Fruit fly (Drosophila melanogaster): ENCODE measurements around the gene CG17029.

CG17029 gene

DNA sequence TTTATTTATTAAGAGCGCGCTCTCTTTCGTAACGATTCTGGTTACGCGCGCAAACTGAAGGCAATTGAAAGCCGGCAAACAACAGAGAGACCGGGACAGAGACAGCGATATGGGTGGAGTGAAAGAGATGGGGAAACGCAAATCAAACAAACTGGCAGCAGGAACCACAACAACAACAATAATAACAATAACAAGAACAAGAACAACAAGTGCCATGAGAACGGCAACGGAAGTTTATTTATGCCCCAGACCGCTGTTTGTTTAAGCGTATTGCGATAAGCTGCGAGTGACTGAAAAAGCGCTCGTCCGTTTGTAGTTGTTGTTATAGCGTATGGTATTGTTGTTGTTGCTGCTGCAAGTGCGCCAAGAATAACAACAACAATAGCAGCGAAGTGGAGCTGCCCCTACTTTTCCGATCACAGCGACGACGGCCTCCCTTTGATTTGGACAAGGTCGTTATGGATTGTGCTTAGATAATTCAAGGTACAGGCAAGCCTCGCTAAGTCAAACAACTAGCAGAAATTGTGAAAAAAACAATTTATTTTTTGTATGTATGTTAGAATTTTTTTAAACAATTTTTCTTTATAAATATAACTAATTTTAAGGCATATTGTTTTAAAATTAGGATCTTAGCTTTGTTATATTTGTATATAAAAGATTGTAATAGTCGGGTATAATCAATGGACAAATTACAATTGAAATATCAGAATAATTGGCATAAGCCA, 49.6 kb downstream of the CG17029 start:
- TF ChIP-seq kay (GFP tag; ENCODE audit: borderline replicate concordance) (no peak), Mnt (GFP tag; optimal IDR thresholded peaks at IDR 0.05) (no peak), ovo (GFP tag; optimal IDR thresholded peaks at IDR 0.05) (peak; percentile 68), pad (GFP tag; optimal IDR thresholded peaks at IDR 0.05) (no peak), CG12768 (GFP tag; optimal IDR thresholded peaks at IDR 0.05) (peak; percentile 53), CG33017 (tag; optimal IDR thresholded peaks at IDR 0.05) (no peak), CG7101 (tag; optimal IDR thresholded peaks at IDR 0.05) (peak; percentile 40), tj (GFP tag; optimal IDR thresholded peaks at IDR 0.05) (no peak), CG14711 (tag; optimal IDR thresholded peaks at IDR 0.05) (no peak), toe (GFP tag; optimal IDR thresholded peaks at IDR 0.05) (no peak), CG7045 (GFP tag; optimal IDR thresholded peaks at IDR 0.05) (no peak), Hr96 (GFP tag; optimal IDR thresholded peaks at IDR 0.05) (peak; percentile 13), bab1 (GFP tag; optimal IDR thresholded peaks at IDR 0.05) (no peak), cic (GFP tag; optimal IDR thresholded peaks at IDR 0.05) (peak; percentile 95), CG5204 (GFP tag; optimal IDR thresholded peaks at IDR 0.05) (no peak), Crg-1 (GFP tag; optimal IDR thresholded peaks at IDR 0.05) (peak; percentile 35), CG1620 (GFP tag; optimal IDR thresholded peaks at IDR 0.05) (no peak), cnc (optimal IDR thresholded peaks at IDR 0.05) (no peak), Clk (GFP tag; optimal IDR thresholded peaks at IDR 0.05) (no peak), CG11617 (GFP tag; optimal IDR thresholded peaks at IDR 0.05) (no peak)

DNA sequence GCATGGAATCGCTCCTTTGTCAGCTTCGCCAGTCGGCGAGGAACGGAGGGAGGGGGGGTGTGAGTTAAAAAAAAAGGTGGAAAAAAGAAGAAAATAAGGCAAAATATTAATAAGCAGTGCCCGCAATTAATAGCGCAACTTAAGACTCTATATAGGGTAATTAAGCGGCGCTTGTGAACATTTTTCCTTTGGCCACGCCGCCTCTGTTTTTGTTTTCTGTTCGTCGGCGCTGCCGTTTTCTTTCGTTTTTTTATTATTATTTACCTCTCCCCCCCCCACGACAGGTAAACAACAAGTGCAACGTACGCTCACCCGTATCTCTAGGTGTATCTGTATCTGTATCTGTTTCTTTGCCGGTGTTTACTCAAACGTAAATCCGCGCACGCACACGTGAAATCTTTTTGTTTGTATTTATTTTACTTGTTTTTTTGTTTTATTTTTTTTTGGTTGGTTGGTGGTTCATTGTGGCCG, 50.5 kb downstream of the CG17029 start:
- no peak for TF ChIP-seq cnc (optimal IDR thresholded peaks at IDR 0.05)
- peak; percentile 20 for TF ChIP-seq CG12768 (GFP tag; optimal IDR thresholded peaks at IDR 0.05)
- TF ChIP-seq CG33017 (tag; optimal IDR thresholded peaks at IDR 0.05) = peak; percentile 18
- no peak for TF ChIP-seq CG1620 (GFP tag; optimal IDR thresholded peaks at IDR 0.05)
- peak; percentile 80 for TF ChIP-seq cic (GFP tag; optimal IDR thresholded peaks at IDR 0.05)
- TF ChIP-seq Crg-1 (GFP tag; optimal IDR thresholded peaks at IDR 0.05) = no peak
- TF ChIP-seq Hr96 (GFP tag; optimal IDR thresholded peaks at IDR 0.05) = no peak
- TF ChIP-seq Mnt (GFP tag; optimal IDR thresholded peaks at IDR 0.05) = no peak
- no peak for TF ChIP-seq CG5204 (GFP tag; optimal IDR thresholded peaks at IDR 0.05)
- peak; percentile 15 for TF ChIP-seq toe (GFP tag; optimal IDR thresholded peaks at IDR 0.05)
- no peak for TF ChIP-seq CG14711 (tag; optimal IDR thresholded peaks at IDR 0.05)
- TF ChIP-seq CG7045 (GFP tag; optimal IDR thresholded peaks at IDR 0.05) = peak; percentile 35

Measured in whole organism, adult.